Worm (Caenorhabditis elegans) whole organism, L2 larva: ENCODE measurements around the gene F08A7.1.

ENCODE experiments used
- ama-1 ChIP-seq: fragments of 150-350 bp; optimal IDR thresholded peaks from 2 replicates; lab custom pipeline; 2018; ENCODE audit warnings: inconsistent platforms
- blmp-1 ChIP-seq: sonication (generic microtip); optimal IDR thresholded peaks from 2 replicates; lab custom pipeline; 2017; ENCODE audit warnings: missing genetic modification characterization, mild to moderate bottlenecking, missing compliant biosample characterization, antibody characterized with exemption, moderate library complexity; ENCODE audit not compliant: insufficient read depth
- ceh-82 ChIP-seq: fragments of 150-350 bp; optimal IDR thresholded peaks from 2 replicates; lab custom pipeline; 2014; ENCODE audit warnings: missing biosample characterization, missing genetic modification characterization
- elt-3 ChIP-seq: sonication (generic microtip); optimal IDR thresholded peaks from 2 replicates; lab custom pipeline; 2017; ENCODE audit warnings: missing biosample characterization, missing genetic modification characterization
- gmeb-1 ChIP-seq: fragments of 150-350 bp; optimal IDR thresholded peaks from 2 replicates; lab custom pipeline; 2014; ENCODE audit warnings: missing biosample characterization, missing genetic modification characterization
- nhr-11 ChIP-seq: fragments of 150-350 bp; optimal IDR thresholded peaks from 2 replicates; lab custom pipeline; 2014; ENCODE audit warnings: missing biosample characterization, missing genetic modification characterization
- nhr-12 ChIP-seq: fragments of 150-350 bp; optimal IDR thresholded peaks from 2 replicates; lab custom pipeline; 2014; ENCODE audit warnings: missing biosample characterization, missing genetic modification characterization
- snpc-4 ChIP-seq: fragments of 150-350 bp; optimal IDR thresholded peaks from 2 replicates; lab custom pipeline; 2014; ENCODE audit warnings: missing biosample characterization, missing genetic modification characterization
- unc-62 ChIP-seq: fragments of 150-350 bp; optimal IDR thresholded peaks from 2 replicates; lab custom pipeline; 2014; ENCODE audit warnings: missing biosample characterization, missing genetic modification reagents, missing genetic modification characterization

DNA sequence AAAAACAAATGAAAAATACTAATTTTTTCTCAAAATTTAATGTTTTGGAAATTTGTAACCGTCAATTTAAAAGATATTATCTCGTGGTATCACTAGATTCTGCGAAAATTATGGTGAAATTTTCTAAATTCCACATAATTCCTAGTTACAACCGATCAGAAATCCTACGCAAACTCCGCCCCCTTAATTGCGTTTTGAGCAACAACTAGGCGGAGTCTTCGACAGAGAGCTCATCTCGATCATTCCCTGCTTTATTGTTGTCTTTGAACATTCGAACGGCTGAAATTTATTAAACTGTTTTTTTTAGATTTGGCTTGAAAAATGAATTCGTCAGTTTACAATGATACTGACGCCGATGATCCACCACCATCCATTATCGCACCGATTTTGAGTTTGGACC, 41.0 kb upstream of the F08A7.1 start, which contains the start of gene T02D1.4:
- TF ChIP-seq snpc-4 (tag; lab: Kevin White, UChicago) (no peak), ama-1 (lab: Kevin White, UChicago) (no peak), nhr-12 (tag; lab: Kevin White, UChicago) (no peak), blmp-1 (no peak), unc-62 (no peak), gmeb-1 (no peak), ceh-82 (tag; lab: Kevin White, UChicago) (no peak), elt-3 (tag; lab: Kevin White, UChicago) (no peak), nhr-11 (tag; lab: Kevin White, UChicago) (no peak)
